5 worm cellular contexts compared by ENCODE assay signal in the genomic region with DNA sequence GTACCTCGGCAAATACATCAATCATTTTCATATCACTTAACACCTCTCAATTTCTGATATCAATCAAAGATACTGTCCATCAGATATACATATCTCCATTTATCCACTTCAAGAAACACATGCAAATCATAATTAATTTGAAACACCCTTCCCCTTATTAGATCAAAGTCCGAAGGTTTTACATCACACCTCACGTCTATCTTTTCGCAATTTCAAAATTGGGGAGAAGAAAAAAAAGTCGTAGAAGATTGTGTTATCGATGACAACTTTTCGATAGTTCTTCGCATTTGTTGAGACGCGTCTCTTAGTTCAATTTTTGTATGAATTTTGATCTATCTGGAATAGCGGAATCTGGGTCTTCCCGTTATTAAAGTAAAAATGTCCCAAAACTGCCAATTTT.
TF ChIP-seq lines count a peak whose summit lies in the region.

No protein-coding gene starts in this region.

TF ChIP-seq in whole organism, L1 larva, 84 proteins besides CTCF, POLR2A, EP300 and RAD21:
- TF ChIP-seq nhr-19 (GFP tag; conservative IDR thresholded peaks at IDR 0.05; lab: Robert Waterston, UW) = 0 out of 2 replicates have a peak, but pooled peaks have one; percentile 2
- no peak for TF ChIP-seq efl-1 (optimal IDR thresholded peaks at IDR 0.05; lab: Kevin White, UChicago)
- peak in 1 of 2 experiments; percentile 57 for TF ChIP-seq efl-1 (GFP tag; optimal IDR thresholded peaks at IDR 0.05 in 1 of 2; lab: Kevin White, UChicago)
- TF ChIP-seq elt-2 (tag; optimal IDR thresholded peaks at IDR 0.05; lab: Kevin White, UChicago) = peak; percentile 7
- TF ChIP-seq ztf-4 (tag; optimal IDR thresholded peaks at IDR 0.05; lab: Kevin White, UChicago) = no peak
- TF ChIP-seq elt-3 (tag; optimal IDR thresholded peaks at IDR 0.05; lab: Kevin White, UChicago) = peak in 1 of 6 experiments; percentile 7
- peak in 1 of 2 experiments; percentile 1 for TF ChIP-seq lin-35 (GFP tag; optimal IDR thresholded peaks at IDR 0.05; lab: Kevin White, UChicago)

TF ChIP-seq in whole organism, L2 larva, 48 proteins besides CTCF, POLR2A, EP300 and RAD21:
- TF ChIP-seq sma-9 (GFP tag; optimal IDR thresholded peaks at IDR 0.05; lab: Kevin White, UChicago) (peak; percentile 65), sma-9 (tag; optimal IDR thresholded peaks at IDR 0.05; lab: Kevin White, UChicago) (no peak), fos-1 (tag; optimal IDR thresholded peaks at IDR 0.05; lab: Kevin White, UChicago) (peak; percentile 44), nhr-237 (tag; optimal IDR thresholded peaks at IDR 0.05; lab: Kevin White, UChicago) (no peak)

TF ChIP-seq in whole organism, L3 larva, 47 proteins besides CTCF, POLR2A, EP300 and RAD21:
- no peak for TF ChIP-seq ama-1 (optimal IDR thresholded peaks at IDR 0.05; lab: Kevin White, UChicago)
- TF ChIP-seq elt-1 (tag; optimal IDR thresholded peaks at IDR 0.05; lab: Kevin White, UChicago) = no peak
- TF ChIP-seq elt-3 (tag; optimal IDR thresholded peaks at IDR 0.05; lab: Kevin White, UChicago) = no peak
- peak; percentile 4 for TF ChIP-seq elt-2 (tag; optimal IDR thresholded peaks at IDR 0.05; lab: Kevin White, UChicago)
- no peak for TF ChIP-seq pqm-1 (tag; optimal IDR thresholded peaks at IDR 0.05; lab: Kevin White, UChicago)
- no peak for TF ChIP-seq hmg-11 (tag; optimal IDR thresholded peaks at IDR 0.05; lab: Kevin White, UChicago)
- no peak for TF ChIP-seq mml-1 (tag; optimal IDR thresholded peaks at IDR 0.05; lab: Kevin White, UChicago)
- TF ChIP-seq nhr-43 (tag; optimal IDR thresholded peaks at IDR 0.05; lab: Kevin White, UChicago; ENCODE audit: poor library complexity, severe bottlenecking) = peak; percentile 21
- no peak for TF ChIP-seq sea-2 (GFP tag; optimal IDR thresholded peaks at IDR 0.05; lab: Kevin White, UChicago)
TF ChIP-seq in whole organism, L3 larva: peak in this region for 2.

TF ChIP-seq in whole organism, L4 larva, 104 proteins besides CTCF, POLR2A, EP300 and RAD21:
- TF ChIP-seq dmd-9 (GFP tag; IDR thresholded peaks at IDR 0.05; lab: Robert Waterston, UW) = no peak
- TF ChIP-seq nhr-48 (tag; optimal IDR thresholded peaks at IDR 0.05; lab: Kevin White, UChicago) = no peak
- TF ChIP-seq dve-1 (tag; optimal IDR thresholded peaks at IDR 0.05; lab: Kevin White, UChicago; ENCODE audit: insufficient read depth) = peak; percentile 31
- TF ChIP-seq unc-62 (GFP tag; optimal IDR thresholded peaks at IDR 0.05 in 1 of 2; lab: Kevin White, UChicago) = peak in 1 of 2 experiments; percentile 44
- TF ChIP-seq unc-62 (tag; optimal IDR thresholded peaks at IDR 0.05; lab: Kevin White, UChicago) = no peak
- no peak for TF ChIP-seq spr-3 (GFP tag; optimal IDR thresholded peaks at IDR 0.05; lab: Kevin White, UChicago)
- TF ChIP-seq gei-8 (GFP tag; optimal IDR thresholded peaks at IDR 0.05; lab: Kevin White, UChicago) = no peak
- no peak for TF ChIP-seq rbr-2 (tag; optimal IDR thresholded peaks at IDR 0.05; lab: Kevin White, UChicago)

TF ChIP-seq in whole organism, young adult, 124 proteins besides CTCF, POLR2A, EP300 and RAD21:
- TF ChIP-seq F49E8.2 (tag; optimal IDR thresholded peaks at IDR 0.05; lab: Kevin White, UChicago; ENCODE audit: insufficient read depth) (no peak), mel-28 (tag; optimal IDR thresholded peaks at IDR 0.05; lab: Kevin White, UChicago; ENCODE audit: borderline replicate concordance) (no peak), chd-7 (tag; optimal IDR thresholded peaks at IDR 0.05; lab: Kevin White, UChicago) (no peak), bed-2 (GFP tag; IDR thresholded peaks at IDR 0.05; lab: Robert Waterston, UW) (no peak), ekl-4 (GFP tag; IDR thresholded peaks at IDR 0.05; lab: Robert Waterston, UW) (no peak), nhr-90 (tag; optimal IDR thresholded peaks at IDR 0.05; lab: Kevin White, UChicago) (no peak), hmg-20 (GFP tag; IDR thresholded peaks at IDR 0.05; lab: Robert Waterston, UW) (no peak), let-607 (tag; optimal IDR thresholded peaks at IDR 0.05; lab: Kevin White, UChicago) (no peak), Y95B8A.8 (GFP tag; IDR thresholded peaks at IDR 0.05; lab: Robert Waterston, UW) (no peak), rcor-1 (GFP tag; IDR thresholded peaks at IDR 0.05; lab: Robert Waterston, UW) (peak; percentile 31; the same call in 1 of the 2 replicates), ZK185.1 (tag; optimal IDR thresholded peaks at IDR 0.05; lab: Kevin White, UChicago; ENCODE audit: poor library complexity, severe bottlenecking) (peak; percentile 32), cebp-1 (GFP tag; IDR thresholded peaks at IDR 0.05; lab: Robert Waterston, UW) (no peak), cebp-1 (tag; optimal IDR thresholded peaks at IDR 0.05; lab: Kevin White, UChicago) (peak; percentile 2), Y67H2A.10 (GFP tag; conservative IDR thresholded peaks at IDR 0.05; lab: Robert Waterston, UW) (no peak), nfyb-1 (GFP tag; IDR thresholded peaks at IDR 0.05; lab: Robert Waterston, UW) (no peak), fkh-3 (tag; optimal IDR thresholded peaks at IDR 0.05; lab: Kevin White, UChicago) (no peak), madf-3 (GFP tag; IDR thresholded peaks at IDR 0.05; lab: Robert Waterston, UW) (no peak), nhr-80 (tag; optimal IDR thresholded peaks at IDR 0.05; lab: Kevin White, UChicago) (peak; percentile 24)
